Fruit fly (Drosophila melanogaster) whole organism, prepupa: ENCODE results near the gene Dh31.

Experiments
- Blimp-1 ChIP-seq: fragments of 200-800 bp; sonication (Bioruptor generic); optimal IDR thresholded peaks from 3 replicates; lab custom pipeline; 2017; ENCODE audit warnings: missing biosample characterization, missing genetic modification characterization, mild to moderate bottlenecking, moderate library complexity, missing genetic modification reagents
- CG15336 ChIP-seq: fragments of 200-800 bp; sonication (Bioruptor generic); IDR thresholded peaks from 2 replicates; pipeline ENCODE4 v1.3.6; 2022; ENCODE audit warnings: missing biosample characterization, missing genetic modification characterization
- CG31627 ChIP-seq: fragments of 200-800 bp; sonication (Bioruptor generic); optimal IDR thresholded peaks from 3 replicates; lab custom pipeline; 2016; ENCODE audit warnings: missing biosample characterization, missing genetic modification characterization
- CG32006 ChIP-seq: fragments of 200-800 bp; sonication (Bioruptor generic); optimal IDR thresholded peaks from 3 replicates; lab custom pipeline; 2017; ENCODE audit warnings: missing biosample characterization, mild to moderate bottlenecking, missing genetic modification characterization
- CG3919 ChIP-seq: fragments of 200-800 bp; sonication (Bioruptor generic); optimal IDR thresholded peaks from 3 replicates; lab custom pipeline; 2016; ENCODE audit warnings: missing biosample characterization, missing genetic modification characterization
- CG4318 ChIP-seq: fragments of 200-800 bp; sonication (Bioruptor generic); optimal IDR thresholded peaks from 3 replicates; lab custom pipeline; 2017; ENCODE audit warnings: missing biosample characterization, mild to moderate bottlenecking, missing genetic modification characterization
- CG6276 ChIP-seq: fragments of 200-800 bp; sonication (Bioruptor generic); optimal IDR thresholded peaks from 2 replicates; lab custom pipeline; 2017; ENCODE audit warnings: missing biosample characterization, mild to moderate bottlenecking, missing genetic modification characterization
- CG6792 ChIP-seq: fragments of 200-800 bp; sonication (Bioruptor generic); optimal IDR thresholded peaks from 3 replicates; lab custom pipeline; 2016; ENCODE audit warnings: missing biosample characterization, missing genetic modification characterization
- CG6808 ChIP-seq: fragments of 200-800 bp; sonication (Bioruptor generic); optimal IDR thresholded peaks from 3 replicates; lab custom pipeline; 2017; ENCODE audit warnings: missing biosample characterization, missing genetic modification characterization, mild to moderate bottlenecking, moderate library complexity, missing genetic modification reagents
- CG6854 ChIP-seq: fragments of 200-800 bp; sonication (Bioruptor generic); optimal IDR thresholded peaks from 2 replicates; lab custom pipeline; 2017; ENCODE audit warnings: missing biosample characterization, mild to moderate bottlenecking, missing genetic modification characterization
- CG7368 ChIP-seq: fragments of 200-800 bp; sonication (Bioruptor generic); optimal IDR thresholded peaks from 3 replicates; lab custom pipeline; 2016; ENCODE audit warnings: missing biosample characterization, missing genetic modification characterization
- CG8119 ChIP-seq: fragments of 200-800 bp; sonication (Bioruptor generic); IDR thresholded peaks from 3 replicates; pipeline ENCODE4 v1.3.6; 2022; ENCODE audit warnings: missing biosample characterization, missing genetic modification characterization
- CG9139 ChIP-seq: fragments of 200-800 bp; sonication (Bioruptor generic); optimal IDR thresholded peaks from 3 replicates; lab custom pipeline; 2017; ENCODE audit warnings: missing biosample characterization, mild to moderate bottlenecking, missing genetic modification characterization
- Eip75B ChIP-seq: fragments of 200-800 bp; sonication (Bioruptor generic); optimal IDR thresholded peaks from 3 replicates; lab custom pipeline; 2016; ENCODE audit warnings: missing biosample characterization, missing genetic modification characterization
- Eip78C ChIP-seq: fragments of 200-800 bp; sonication (Bioruptor generic); peaks from one replicate; lab custom pipeline; 2016; ENCODE audit warnings: missing biosample characterization, missing genetic modification characterization
- Eip93F ChIP-seq: fragments of 200-800 bp; sonication (Bioruptor generic); optimal IDR thresholded peaks from 2 replicates; lab custom pipeline; 2016; ENCODE audit warnings: missing biosample characterization, mild to moderate bottlenecking, missing genetic modification characterization
- Ets96B ChIP-seq: fragments of 200-800 bp; optimal IDR thresholded peaks from 2 replicates; lab custom pipeline; 2019; ENCODE audit warnings: missing biosample characterization, mild to moderate bottlenecking, missing genetic modification characterization, moderate library complexity
- Hr39 ChIP-seq: fragments of 200-800 bp; sonication (Bioruptor generic); optimal IDR thresholded peaks from 2 replicates; lab custom pipeline; 2016; ENCODE audit warnings: missing biosample characterization, missing genetic modification characterization
- Hr4 ChIP-seq: fragments of 200-800 bp; sonication (Bioruptor generic); optimal IDR thresholded peaks from 3 replicates; lab custom pipeline; 2016; ENCODE audit warnings: missing biosample characterization, missing genetic modification characterization
- Met ChIP-seq: fragments of 200-800 bp; sonication (Bioruptor generic); optimal IDR thresholded peaks from 3 replicates; lab custom pipeline; 2016; ENCODE audit warnings: missing biosample characterization, missing genetic modification characterization
- OdsH ChIP-seq: fragments of 200-800 bp; sonication (Bioruptor generic); optimal IDR thresholded peaks from 3 replicates; lab custom pipeline; 2016; ENCODE audit warnings: missing biosample characterization, missing genetic modification characterization
- Smox ChIP-seq: fragments of 200-800 bp; sonication (Bioruptor generic); optimal IDR thresholded peaks from 3 replicates; lab custom pipeline; 2016; ENCODE audit warnings: missing biosample characterization, missing genetic modification characterization
- Sox14 ChIP-seq: fragments of 200-800 bp; sonication (Bioruptor generic); optimal IDR thresholded peaks from 3 replicates; lab custom pipeline; 2016; ENCODE audit warnings: missing biosample characterization, missing genetic modification characterization
- achi ChIP-seq: fragments of 200-800 bp; sonication (Bioruptor generic); optimal IDR thresholded peaks from 3 replicates; lab custom pipeline; 2016; ENCODE audit warnings: missing biosample characterization, missing genetic modification characterization
- acj6 ChIP-seq: fragments of 200-800 bp; sonication (Bioruptor generic); optimal IDR thresholded peaks from 3 replicates; lab custom pipeline; 2016; ENCODE audit warnings: missing biosample characterization, missing genetic modification characterization
- cyc ChIP-seq: fragments of 200-800 bp; sonication (Bioruptor generic); optimal IDR thresholded peaks from 3 replicates; lab custom pipeline; 2016; ENCODE audit warnings: missing biosample characterization, missing genetic modification characterization
- dac ChIP-seq: fragments of 200-800 bp; sonication (Bioruptor generic); optimal IDR thresholded peaks from 2 replicates; lab custom pipeline; 2017; ENCODE audit warnings: missing biosample characterization, mild to moderate bottlenecking, missing genetic modification characterization
- dsx ChIP-seq: fragments of 200-800 bp; optimal IDR thresholded peaks from 3 replicates; lab custom pipeline; 2019; ENCODE audit warnings: missing biosample characterization, mild to moderate bottlenecking, missing genetic modification characterization, moderate library complexity; ENCODE audit not compliant: poor library complexity, severe bottlenecking
- eg ChIP-seq: fragments of 200-800 bp; sonication (Bioruptor generic); IDR thresholded peaks from 3 replicates; pipeline ENCODE4 v1.3.6; 2022; ENCODE audit warnings: missing biosample characterization, missing genetic modification characterization
- fkh ChIP-seq: fragments of 200-800 bp; sonication (Bioruptor generic); optimal IDR thresholded peaks from 3 replicates; lab custom pipeline; 2017; ENCODE audit warnings: missing biosample characterization, mild to moderate bottlenecking, missing genetic modification characterization, moderate library complexity
- net ChIP-seq: fragments of 200-800 bp; sonication (Bioruptor generic); optimal IDR thresholded peaks from 3 replicates; lab custom pipeline; 2016; ENCODE audit warnings: missing biosample characterization, missing genetic modification characterization
- salr ChIP-seq, 2 experiments: fragments of 200-800 bp; sonication (Bioruptor generic); optimal IDR thresholded peaks; 3 replicates each; lab custom pipeline; 2016 to 2018; ENCODE audit warnings: missing biosample characterization in 2 of 2, missing genetic modification characterization in 2 of 2, mild to moderate bottlenecking in 1 of 2
- spab ChIP-seq: fragments of 200-800 bp; sonication (Bioruptor generic); optimal IDR thresholded peaks from 2 replicates; lab custom pipeline; 2017; ENCODE audit warnings: missing biosample characterization, mild to moderate bottlenecking, missing genetic modification characterization, missing genetic modification reagents
- ss ChIP-seq, 2 experiments: fragments of 200-800 bp; sonication (Bioruptor generic); optimal IDR thresholded peaks; 2 replicates in 1 of 2; 3 replicates in 1 of 2; lab custom pipeline; 2017 to 2018; ENCODE audit warnings: mild to moderate bottlenecking in 2 of 2, missing biosample characterization in 2 of 2, missing genetic modification characterization in 2 of 2, moderate library complexity in 1 of 2
- svp ChIP-seq: fragments of 200-800 bp; sonication (Bioruptor generic); peaks from one replicate; lab custom pipeline; 2016; ENCODE audit warnings: missing biosample characterization, missing genetic modification characterization
- vri ChIP-seq: fragments of 200-800 bp; sonication (Bioruptor generic); optimal IDR thresholded peaks from 3 replicates; lab custom pipeline; 2016; ENCODE audit warnings: missing biosample characterization, mild to moderate bottlenecking, missing genetic modification characterization

The Dh31 gene

DNA sequence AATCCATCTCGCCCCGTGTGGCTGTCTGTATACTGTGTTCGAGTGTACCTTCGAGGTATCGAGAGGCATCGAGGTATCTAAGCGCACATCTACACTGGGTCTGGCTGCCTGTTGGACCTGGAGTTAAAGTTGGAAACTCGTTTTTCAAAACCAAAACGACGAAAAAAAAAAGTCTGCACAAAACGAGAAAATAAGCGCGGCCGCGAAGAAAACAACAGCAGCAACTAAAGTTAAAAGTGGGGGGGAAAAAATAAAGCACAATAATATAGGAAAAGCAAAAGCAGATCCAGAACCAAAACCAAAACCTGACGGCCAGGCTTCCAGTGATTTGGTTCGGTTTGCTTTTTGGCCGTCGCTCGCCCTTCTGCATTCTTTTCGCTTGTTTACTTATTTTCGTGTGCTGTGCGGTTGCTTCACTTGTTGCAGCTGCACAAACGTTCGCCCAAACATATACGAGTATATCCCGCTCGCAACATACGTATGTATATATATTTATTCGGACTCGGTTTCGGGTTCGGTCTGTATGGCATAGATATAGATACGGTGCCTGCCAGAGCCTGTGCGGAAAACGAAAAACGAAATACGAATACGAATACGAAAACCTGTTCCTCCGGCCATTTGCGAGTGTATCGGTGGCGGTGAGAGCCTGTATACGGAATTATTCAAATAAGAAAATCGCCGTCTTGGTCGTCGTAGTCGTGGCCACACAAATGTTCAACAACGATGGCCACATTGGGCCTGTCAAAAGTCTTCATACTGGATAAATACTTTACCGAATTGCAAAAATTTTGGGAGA lies 27.5 kb downstream of the Dh31 start (continued):
- TF ChIP-seq spab (peak; percentile 96), CG32006 (GFP tag; lab: Kevin White, UChicago) (no peak), Sox14 (GFP tag; lab: Kevin White, UChicago) (peak; percentile 22), Eip78C (peak; percentile 78), CG4318 (GFP tag; lab: Kevin White, UChicago) (no peak), CG9139 (GFP tag; lab: Kevin White, UChicago) (peak; percentile 98), Eip75B (GFP tag; lab: Kevin White, UChicago) (peak; percentile 74), CG15336 (GFP tag; lab: Robert Waterston, UW) (peak; percentile 81), CG6808 (GFP tag; lab: Kevin White, UChicago) (peak; percentile 98), eg (GFP tag; lab: Robert Waterston, UW) (peak; percentile 89), achi (GFP tag; lab: Kevin White, UChicago) (peak; percentile 65), vri (GFP tag; lab: Kevin White, UChicago) (peak; percentile 69), acj6 (no peak), salr (GFP tag; optimal IDR thresholded peaks at IDR 0.05; lab: Kevin White, UChicago) (peak; percentile 73 to 79), Met (GFP tag; lab: Kevin White, UChicago) (peak; percentile 34), dac (GFP tag; lab: Kevin White, UChicago) (peak; percentile 48), CG7368 (GFP tag; lab: Kevin White, UChicago) (peak; percentile 44), Blimp-1 (GFP tag; lab: Kevin White, UChicago) (peak; percentile 48), net (GFP tag; lab: Kevin White, UChicago) (peak; percentile 73), svp (GFP tag; lab: Kevin White, UChicago) (peak; percentile 39), fkh (GFP tag; lab: Kevin White, UChicago) (peak; percentile 25)
- TF ChIP-seq, all 60 proteins: peak for 46

DNA sequence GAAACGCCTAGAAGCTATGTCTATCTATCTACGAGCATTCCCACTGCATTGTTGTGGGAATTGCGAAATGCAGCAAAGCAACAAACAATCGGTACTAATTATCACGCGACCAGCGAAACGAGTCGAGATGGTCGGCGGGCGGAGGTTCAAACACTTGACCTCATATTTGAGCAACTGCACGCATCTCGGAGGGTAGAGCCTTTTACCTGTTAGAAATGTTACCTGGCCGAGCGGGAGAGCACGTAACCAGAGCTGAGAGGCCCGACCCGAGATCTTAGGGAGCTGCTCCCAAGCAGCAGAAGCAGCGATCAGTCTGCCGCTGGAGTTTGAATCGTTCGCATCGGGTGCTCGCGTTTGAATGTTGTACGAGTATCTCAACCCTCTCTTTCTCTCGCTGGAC lies 28.3 kb downstream of the Dh31 start:
- no peak for TF ChIP-seq Eip93F (GFP tag; lab: Kevin White, UChicago)
- no peak for TF ChIP-seq svp (GFP tag; lab: Kevin White, UChicago)
- no peak for TF ChIP-seq CG32006 (GFP tag; lab: Kevin White, UChicago)
- TF ChIP-seq ss (GFP tag; optimal IDR thresholded peaks at IDR 0.05; lab: Kevin White, UChicago), result no peak
- TF ChIP-seq CG31627 (GFP tag; lab: Kevin White, UChicago), result no peak
- TF ChIP-seq CG6276 (GFP tag; lab: Kevin White, UChicago), result no peak
- no peak for TF ChIP-seq Eip75B (GFP tag; lab: Kevin White, UChicago)

DNA sequence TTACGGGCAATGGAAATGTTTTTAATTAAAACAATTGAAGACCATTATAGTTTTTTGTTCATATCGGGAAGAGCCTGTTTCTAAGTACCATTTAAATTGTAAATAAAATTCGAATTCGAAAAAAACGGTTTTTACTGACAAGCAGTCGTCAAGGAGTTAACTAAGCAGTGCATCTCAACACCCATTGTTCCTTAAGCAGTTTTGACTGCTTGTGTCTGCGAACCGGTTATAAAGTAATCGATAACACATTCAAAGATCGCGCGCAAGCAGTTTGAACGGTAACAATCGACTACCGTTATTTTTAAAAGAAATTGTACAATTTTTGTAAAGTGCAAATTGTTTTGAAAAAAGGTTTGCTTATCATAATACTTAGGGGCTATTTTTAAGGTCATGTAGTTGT lies 28.7 kb downstream of the Dh31 start:
- TF ChIP-seq Met (GFP tag; lab: Kevin White, UChicago) (no peak), CG32006 (GFP tag; lab: Kevin White, UChicago) (no peak), Hr4 (no peak), Smox (GFP tag; lab: Kevin White, UChicago) (no peak), Hr39 (no peak), CG3919 (no peak), OdsH (no peak), net (GFP tag; lab: Kevin White, UChicago) (no peak), Ets96B (tag; lab: Kevin White, UChicago) (no peak), CG7368 (GFP tag; lab: Kevin White, UChicago) (no peak), CG6808 (GFP tag; lab: Kevin White, UChicago) (no peak)

DNA sequence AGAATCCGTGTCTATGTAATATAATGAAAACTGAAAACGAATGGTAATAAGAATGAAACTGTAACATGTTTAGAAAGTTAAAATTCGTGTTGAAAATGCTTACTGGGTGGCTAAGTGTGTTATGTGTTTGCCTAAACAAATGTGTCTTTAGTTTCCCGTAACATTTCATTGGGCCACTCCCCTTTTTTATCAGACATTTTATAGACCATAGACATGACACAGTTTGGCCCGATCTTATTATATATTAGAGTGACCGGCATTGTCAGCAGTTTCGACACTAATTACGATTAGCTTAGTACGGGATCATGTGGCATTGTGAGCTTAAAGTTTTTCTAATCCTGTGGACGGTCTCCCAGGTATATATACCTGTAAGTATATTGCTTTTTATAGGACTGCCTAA lies 29.6 kb downstream of the Dh31 start, which contains the start of gene CheA29a:
Gene CheA29a (plus strand): TSS at position 301 of the 400 bp plus-strand sequence.
- TF ChIP-seq CG6854 (GFP tag; lab: Kevin White, UChicago) (no peak), Sox14 (GFP tag; lab: Kevin White, UChicago) (no peak), Eip78C (no peak), Eip75B (GFP tag; lab: Kevin White, UChicago) (no peak), dsx (GFP tag; lab: Kevin White, UChicago) (no peak), CG8119 (GFP tag; lab: Robert Waterston, UW) (no peak), CG6792 (GFP tag; lab: Kevin White, UChicago) (no peak), ss (GFP tag; optimal IDR thresholded peaks at IDR 0.05; lab: Kevin White, UChicago) (no peak), cyc (GFP tag; lab: Kevin White, UChicago) (no peak)
